Fruit fly (Drosophila melanogaster) whole organism, embryonic: Measurements from ENCODE around the gene CG46310.

ENCODE experiments used
- B-H2 ChIP-seq: fragments of 200-800 bp; sonication (Bioruptor generic); optimal IDR thresholded peaks from 2 replicates; lab custom pipeline; 2018; ENCODE audit warnings: missing biosample characterization, mild to moderate bottlenecking, missing genetic modification characterization
- CG11504 ChIP-seq: fragments of 200-800 bp; sonication (Bioruptor generic); optimal IDR thresholded peaks from 3 replicates; lab custom pipeline; 2019; ENCODE audit warnings: missing biosample characterization, mild to moderate bottlenecking, missing genetic modification characterization, moderate library complexity
- CG11696 ChIP-seq: fragments of 200-800 bp; sonication (Bioruptor generic); IDR thresholded peaks from 2 replicates; pipeline ENCODE4 v1.3.6; 2022; ENCODE audit warnings: missing biosample characterization, missing genetic modification characterization
- CG12071 ChIP-seq: fragments of 200-800 bp; sonication (Bioruptor generic); optimal IDR thresholded peaks from 3 replicates; lab custom pipeline; 2018; ENCODE audit warnings: missing biosample characterization, mild to moderate bottlenecking, missing genetic modification characterization
- CG1233 ChIP-seq: fragments of 200-800 bp; sonication (Bioruptor generic); optimal IDR thresholded peaks from 4 replicates; lab custom pipeline; 2018; ENCODE audit warnings: missing biosample characterization, mild to moderate bottlenecking, missing genetic modification characterization
- CG12942 ChIP-seq: fragments of 200-800 bp; sonication (Bioruptor generic); optimal IDR thresholded peaks from 3 replicates; lab custom pipeline; 2016; ENCODE audit warnings: missing biosample characterization, missing genetic modification characterization
- CG14667 ChIP-seq: fragments of 200-800 bp; sonication (Bioruptor generic); IDR thresholded peaks from 2 replicates; pipeline ENCODE4 v1.3.6; 2022; ENCODE audit warnings: missing biosample characterization, missing genetic modification characterization
- CG15601 ChIP-seq: fragments of 200-800 bp; sonication (Bioruptor generic); optimal IDR thresholded peaks from 3 replicates; lab custom pipeline; 2019; ENCODE audit warnings: missing biosample characterization, mild to moderate bottlenecking, missing genetic modification characterization, moderate library complexity
- CG1832 ChIP-seq: fragments of 200-800 bp; sonication (Bioruptor generic); optimal IDR thresholded peaks from 2 replicates; lab custom pipeline; 2017; ENCODE audit warnings: missing biosample characterization, mild to moderate bottlenecking, missing genetic modification characterization, inconsistent platforms
- CG2202 ChIP-seq: fragments of 200-800 bp; sonication (Bioruptor generic); optimal IDR thresholded peaks from 2 replicates; lab custom pipeline; 2018; ENCODE audit warnings: missing biosample characterization, mild to moderate bottlenecking, missing genetic modification characterization
- CG2875 ChIP-seq: fragments of 200-800 bp; sonication (Bioruptor generic); optimal IDR thresholded peaks from 2 replicates; lab custom pipeline; 2017; ENCODE audit warnings: missing biosample characterization, mild to moderate bottlenecking, missing genetic modification characterization, missing genetic modification reagents
- CG31224 ChIP-seq: fragments of 200-800 bp; sonication (Bioruptor generic); IDR thresholded peaks from 2 replicates; pipeline ENCODE4 v1.3.6; 2022; ENCODE audit warnings: missing biosample characterization, missing genetic modification characterization
- CG31365 ChIP-seq: fragments of 200-800 bp; sonication (Bioruptor generic); optimal IDR thresholded peaks from 2 replicates; lab custom pipeline; 2018; ENCODE audit warnings: missing biosample characterization, mild to moderate bottlenecking, missing genetic modification characterization
- CG3163 ChIP-seq: fragments of 200-800 bp; sonication (Bioruptor generic); optimal IDR thresholded peaks from 3 replicates; lab custom pipeline; 2016; ENCODE audit warnings: missing biosample characterization, missing genetic modification characterization
- CG32532 ChIP-seq: fragments of 200-800 bp; sonication (Bioruptor generic); IDR thresholded peaks from 2 replicates; pipeline ENCODE4 v1.3.6; 2022; ENCODE audit warnings: missing biosample characterization, missing genetic modification characterization
- CG5245 ChIP-seq: fragments of 200-800 bp; sonication (Bioruptor generic); optimal IDR thresholded peaks from 3 replicates; lab custom pipeline; 2016; ENCODE audit warnings: missing biosample characterization, missing genetic modification characterization
- CG8281 ChIP-seq: fragments of 200-800 bp; sonication (Bioruptor generic); optimal IDR thresholded peaks from 2 replicates; lab custom pipeline; 2018; ENCODE audit warnings: missing biosample characterization, mild to moderate bottlenecking, missing genetic modification characterization, moderate library complexity
- CG8359 ChIP-seq: fragments of 200-800 bp; sonication (Bioruptor generic); optimal IDR thresholded peaks from 2 replicates; lab custom pipeline; 2017; ENCODE audit warnings: missing biosample characterization, mild to moderate bottlenecking, missing genetic modification characterization, borderline replicate concordance
- CG9817 ChIP-seq: fragments of 200-800 bp; sonication (Bioruptor generic); optimal IDR thresholded peaks from 2 replicates; lab custom pipeline; 2018; ENCODE audit warnings: missing biosample characterization, mild to moderate bottlenecking, missing genetic modification characterization, moderate library complexity
- Doc2 ChIP-seq: fragments of 200-800 bp; sonication (Bioruptor generic); IDR thresholded peaks from 2 replicates; pipeline ENCODE4 v1.3.6; 2022; ENCODE audit warnings: missing biosample characterization, missing genetic modification characterization
- ERR ChIP-seq: fragments of 200-800 bp; sonication (Bioruptor generic); optimal IDR thresholded peaks from 2 replicates; lab custom pipeline; 2016; ENCODE audit warnings: missing biosample characterization, missing genetic modification characterization
- Elba2 ChIP-seq: fragments of 200-800 bp; sonication (Bioruptor generic); optimal IDR thresholded peaks from 3 replicates; lab custom pipeline; 2016; ENCODE audit warnings: missing biosample characterization, missing genetic modification characterization
- GATAe ChIP-seq: fragments of 200-800 bp; sonication (Bioruptor generic); conservative IDR thresholded peaks from 2 replicates; pipeline ENCODE4 v1.3.6; 2022; ENCODE audit warnings: missing biosample characterization, missing genetic modification characterization
- Hr78 ChIP-seq, 2 experiments: fragments of 200-800 bp in 1 of 2; fragments of >200 bp in 1 of 2; sonication (Bioruptor generic) in 1 of 2; optimal IDR thresholded peaks; 2 replicates each; lab custom pipeline; 2017 to 2019; ENCODE audit warnings: missing biosample characterization in 2 of 2, missing genetic modification characterization in 2 of 2, mild to moderate bottlenecking in 1 of 2, moderate library complexity in 1 of 2
- Lhr ChIP-seq: fragments of 200-800 bp; sonication (Bioruptor generic); optimal IDR thresholded peaks from 3 replicates; lab custom pipeline; 2017; ENCODE audit warnings: mild to moderate bottlenecking, missing biosample characterization, missing genetic modification reagents, missing genetic modification characterization
- NC2α ChIP-seq: fragments of 200-800 bp; sonication (Bioruptor generic); optimal IDR thresholded peaks from 2 replicates; lab custom pipeline; 2016; ENCODE audit warnings: missing biosample characterization, missing genetic modification characterization
- Rx ChIP-seq: fragments of 200-800 bp; sonication (Bioruptor generic); IDR thresholded peaks from 2 replicates; pipeline ENCODE4 v1.3.6; 2022; ENCODE audit warnings: missing biosample characterization, missing genetic modification characterization
- Sry-δ ChIP-seq: fragments of 200-800 bp; sonication (Bioruptor generic); optimal IDR thresholded peaks from 2 replicates; lab custom pipeline; 2016; ENCODE audit warnings: missing biosample characterization, missing genetic modification characterization
- chif ChIP-seq, 2 experiments: fragments of 200-800 bp; sonication (Bioruptor generic); optimal IDR thresholded peaks; 3 replicates each; lab custom pipeline; 2016; ENCODE audit warnings: missing biosample characterization in 2 of 2, missing genetic modification characterization in 2 of 2
- chm ChIP-seq: fragments of 200-800 bp; sonication (Bioruptor generic); IDR thresholded peaks from 2 replicates; pipeline ENCODE4 v1.3.6; 2022; ENCODE audit warnings: missing biosample characterization, missing genetic modification characterization
- chn ChIP-seq: fragments of 200-800 bp; sonication (Bioruptor generic); optimal IDR thresholded peaks from 2 replicates; lab custom pipeline; 2016; ENCODE audit warnings: missing biosample characterization, missing genetic modification characterization
- crc ChIP-seq: fragments of 200-800 bp; sonication (Bioruptor generic); optimal IDR thresholded peaks from 2 replicates; lab custom pipeline; 2016; ENCODE audit warnings: missing biosample characterization, missing genetic modification characterization
- danr ChIP-seq: fragments of 200-800 bp; sonication (Bioruptor generic); IDR thresholded peaks from 2 replicates; pipeline ENCODE4 v1.3.6; 2022; ENCODE audit warnings: missing biosample characterization, missing genetic modification characterization
- disco-r ChIP-seq: fragments of 200-800 bp; sonication (Bioruptor generic); optimal IDR thresholded peaks from 2 replicates; lab custom pipeline; 2016; ENCODE audit warnings: missing biosample characterization, missing genetic modification characterization
- dmrt99B ChIP-seq: fragments of 200-800 bp; sonication (Bioruptor generic); optimal IDR thresholded peaks from 2 replicates; lab custom pipeline; 2018; ENCODE audit warnings: missing biosample characterization, mild to moderate bottlenecking, missing genetic modification characterization, moderate library complexity
- dysf ChIP-seq: fragments of 200-800 bp; sonication (Bioruptor generic); IDR thresholded peaks from 3 replicates; pipeline ENCODE4 v1.3.6; 2022; ENCODE audit warnings: missing biosample characterization, missing genetic modification characterization
- fd96Cb ChIP-seq: fragments of 200-800 bp; sonication (Bioruptor generic); optimal IDR thresholded peaks from 2 replicates; lab custom pipeline; 2018; ENCODE audit warnings: missing biosample characterization, mild to moderate bottlenecking, missing genetic modification characterization, moderate library complexity
- gsb ChIP-seq: fragments of 200-800 bp; sonication (Bioruptor generic); IDR thresholded peaks from 2 replicates; pipeline ENCODE4 v1.3.6; 2022; ENCODE audit warnings: missing biosample characterization, missing genetic modification characterization
- gt ChIP-seq: fragments of 200-800 bp; sonication (Bioruptor generic); IDR thresholded peaks from 2 replicates; pipeline ENCODE4 v1.3.6; 2022; ENCODE audit warnings: missing biosample characterization, missing genetic modification characterization
- ind ChIP-seq: fragments of 200-800 bp; sonication (Bioruptor generic); optimal IDR thresholded peaks from 3 replicates; lab custom pipeline; 2016; ENCODE audit warnings: missing biosample characterization, missing genetic modification characterization
- jing ChIP-seq: fragments of 200-800 bp; sonication (Bioruptor generic); optimal IDR thresholded peaks from 2 replicates; lab custom pipeline; 2018; ENCODE audit warnings: missing biosample characterization, mild to moderate bottlenecking, missing genetic modification characterization
- nerfin-2 ChIP-seq: fragments of 200-800 bp; sonication (Bioruptor generic); IDR thresholded peaks from 2 replicates; pipeline ENCODE4 v1.3.6; 2022; ENCODE audit warnings: missing biosample characterization, missing genetic modification characterization; ENCODE audit not compliant: partially characterized antibody
- oc ChIP-seq: fragments of 200-800 bp; sonication (Bioruptor generic); optimal IDR thresholded peaks from 2 replicates; lab custom pipeline; 2018; ENCODE audit warnings: missing biosample characterization, mild to moderate bottlenecking, missing genetic modification characterization, moderate library complexity
- pfk ChIP-seq: fragments of 200-800 bp; sonication (Bioruptor generic); optimal IDR thresholded peaks from 2 replicates; lab custom pipeline; 2018; ENCODE audit warnings: missing biosample characterization, mild to moderate bottlenecking, missing genetic modification characterization, moderate library complexity
- row ChIP-seq: fragments of 200-800 bp; sonication (Bioruptor generic); IDR thresholded peaks from 3 replicates; pipeline ENCODE4 v1.3.6; 2022; ENCODE audit warnings: missing biosample characterization, missing genetic modification characterization
- sc ChIP-seq, 3 experiments: fragments of >200 bp in 2 of 3; fragments of 200-800 bp in 1 of 3; sonication (Bioruptor generic) in 1 of 3; optimal IDR thresholded peaks; 2 replicates in 2 of 3; 3 replicates in 1 of 3; lab custom pipeline; 2017; ENCODE audit warnings: mild to moderate bottlenecking in 1 of 3, missing biosample characterization in 1 of 3, missing genetic modification characterization in 1 of 3, missing genetic modification reagents in 1 of 3
- stc ChIP-seq: fragments of 200-800 bp; sonication (Bioruptor generic); IDR thresholded peaks from 2 replicates; pipeline ENCODE4 v1.3.6; 2022; ENCODE audit warnings: missing biosample characterization, missing genetic modification characterization
- tx ChIP-seq: fragments of 200-800 bp; sonication (Bioruptor generic); optimal IDR thresholded peaks from 2 replicates; lab custom pipeline; 2016; ENCODE audit warnings: missing biosample characterization, missing genetic modification characterization
- vfl ChIP-seq: fragments of 200-800 bp; sonication (Bioruptor generic); optimal IDR thresholded peaks from 2 replicates; lab custom pipeline; 2016; ENCODE audit warnings: missing biosample characterization, missing genetic modification characterization
- zf30C ChIP-seq: fragments of 200-800 bp; sonication (Bioruptor generic); optimal IDR thresholded peaks from 3 replicates; lab custom pipeline; 2018; ENCODE audit warnings: missing biosample characterization, mild to moderate bottlenecking, missing genetic modification characterization

Gene CG46310

dm6 chr3R:23191108-23191771 is 17.6 kb downstream of the CG46310 start (continued):
- no peak for TF ChIP-seq CG12071 (GFP tag; lab: Kevin White, UChicago)
- peak; percentile 58; the same call in 2 of the 3 replicates for TF ChIP-seq dysf (GFP tag; lab: Robert Waterston, UW)
- TF ChIP-seq oc (tag; lab: Kevin White, UChicago) = no peak
- TF ChIP-seq chm = no peak
- no peak for TF ChIP-seq gsb (GFP tag; lab: Robert Waterston, UW)
- no peak for TF ChIP-seq vfl
- no peak for TF ChIP-seq GATAe
- TF ChIP-seq zf30C (GFP tag; lab: Kevin White, UChicago) = peak; percentile 76
- TF ChIP-seq CG1233 = no peak
- TF ChIP-seq Doc2 (GFP tag; lab: Robert Waterston, UW) = no peak
- no peak for TF ChIP-seq chn (GFP tag; lab: Kevin White, UChicago)
- peak; percentile 15 for TF ChIP-seq dmrt99B
- no peak for TF ChIP-seq ind (GFP tag; lab: Kevin White, UChicago)
- no peak for TF ChIP-seq CG9817 (tag; lab: Kevin White, UChicago)
- 0 out of 2 replicates have a peak, but pooled peaks have one; percentile 12 for TF ChIP-seq Rx (GFP tag; lab: Robert Waterston, UW)
- TF ChIP-seq danr (GFP tag; lab: Robert Waterston, UW) = no peak
- no peak for TF ChIP-seq disco-r (GFP tag; lab: Kevin White, UChicago)
- no peak for TF ChIP-seq Sry-δ (GFP tag; lab: Kevin White, UChicago)
- TF ChIP-seq CG15601 (tag; lab: Kevin White, UChicago) = no peak
- no peak for TF ChIP-seq crc (GFP tag; lab: Kevin White, UChicago)
- TF ChIP-seq CG14667 = no peak
- TF ChIP-seq CG2875 (GFP tag; lab: Kevin White, UChicago) = no peak
- TF ChIP-seq sc (optimal IDR thresholded peaks at IDR 0.05; lab: Kevin White, UChicago) = no peak
- TF ChIP-seq sc (GFP tag; optimal IDR thresholded peaks at IDR 0.05; lab: Kevin White, UChicago) = no peak
- TF ChIP-seq NC2α = no peak
- TF ChIP-seq Elba2 = no peak
- no peak for TF ChIP-seq CG3163 (GFP tag; lab: Kevin White, UChicago)
- no peak for TF ChIP-seq CG11696
- TF ChIP-seq ERR (GFP tag; lab: Kevin White, UChicago) = no peak
- no peak for TF ChIP-seq fd96Cb (tag; lab: Kevin White, UChicago)
- peak; percentile 71 for TF ChIP-seq CG32532 (GFP tag; lab: Robert Waterston, UW)
- peak; percentile 64; the same call in 2 of the 3 replicates for TF ChIP-seq row (GFP tag; lab: Robert Waterston, UW)
- TF ChIP-seq jing (GFP tag; lab: Kevin White, UChicago) = no peak
- TF ChIP-seq tx (GFP tag; lab: Kevin White, UChicago) = peak; percentile 2
- TF ChIP-seq nerfin-2 (GFP tag; lab: Robert Waterston, UW) = no peak; the same call in 1 of the 2 replicates
- no peak for TF ChIP-seq CG2202 (tag; lab: Kevin White, UChicago)
- TF ChIP-seq pfk (GFP tag; lab: Kevin White, UChicago) = no peak
- no peak for TF ChIP-seq CG11504 (tag; lab: Kevin White, UChicago)
- TF ChIP-seq CG12942 (GFP tag; lab: Kevin White, UChicago) = no peak
- TF ChIP-seq CG31224 (GFP tag; lab: Robert Waterston, UW) = no peak
- TF ChIP-seq gt (GFP tag; lab: Robert Waterston, UW) = no peak
- TF ChIP-seq Lhr (GFP tag; lab: Kevin White, UChicago) = no peak
- TF ChIP-seq CG5245 = no peak
- TF ChIP-seq stc (GFP tag; lab: Robert Waterston, UW) = no peak; the same call in 1 of the 2 replicates
- TF ChIP-seq CG8359 = no peak
- TF ChIP-seq CG1832 (GFP tag; lab: Kevin White, UChicago) = no peak
- TF ChIP-seq CG8281 (tag; lab: Kevin White, UChicago) = no peak
- TF ChIP-seq Hr78 (GFP tag; optimal IDR thresholded peaks at IDR 0.05; lab: Kevin White, UChicago) = no peak
- TF ChIP-seq CG31365 (tag; lab: Kevin White, UChicago) = no peak
- no peak for TF ChIP-seq B-H2 (GFP tag; lab: Kevin White, UChicago)
- TF ChIP-seq chif (GFP tag; optimal IDR thresholded peaks at IDR 0.05; lab: Kevin White, UChicago) = no peak
